Fruit fly (Drosophila melanogaster) whole organism, embryonic: ENCODE measurements around the gene niki.

ENCODE experiments used
- CG10147 ChIP-seq: fragments of 200-800 bp; sonication (Bioruptor generic); optimal IDR thresholded peaks from 2 replicates; lab custom pipeline; 2019; ENCODE audit warnings: missing biosample characterization, mild to moderate bottlenecking, missing genetic modification characterization, moderate library complexity
- CG10462 ChIP-seq: fragments of 200-800 bp; sonication (Bioruptor generic); optimal IDR thresholded peaks from 2 replicates; lab custom pipeline; 2016; ENCODE audit warnings: missing biosample characterization, missing genetic modification characterization
- CG10959 ChIP-seq: fragments of 200-800 bp; sonication (Bioruptor generic); IDR thresholded peaks from 2 replicates; pipeline ENCODE4 v1.3.6; 2022; ENCODE audit warnings: missing biosample characterization, missing genetic modification characterization
- CG11696 ChIP-seq: fragments of 200-800 bp; sonication (Bioruptor generic); IDR thresholded peaks from 2 replicates; pipeline ENCODE4 v1.3.6; 2022; ENCODE audit warnings: missing biosample characterization, missing genetic modification characterization
- CG12155 ChIP-seq: fragments of 200-800 bp; sonication (Bioruptor generic); optimal IDR thresholded peaks from 3 replicates; lab custom pipeline; 2016; ENCODE audit warnings: missing biosample characterization, missing genetic modification characterization
- CG12236 ChIP-seq: fragments of 200-800 bp; sonication (Bioruptor generic); optimal IDR thresholded peaks from 2 replicates; lab custom pipeline; 2016; ENCODE audit warnings: missing biosample characterization, missing genetic modification characterization
- CG12299 ChIP-seq: fragments of 200-800 bp; sonication (Bioruptor generic); optimal IDR thresholded peaks from 2 replicates; lab custom pipeline; 2018; ENCODE audit warnings: missing biosample characterization, mild to moderate bottlenecking, missing genetic modification characterization
- CG13296 ChIP-seq: fragments of 200-800 bp; sonication (Bioruptor generic); optimal IDR thresholded peaks from 3 replicates; lab custom pipeline; 2018; ENCODE audit warnings: missing biosample characterization, mild to moderate bottlenecking, missing genetic modification characterization
- CG14441 ChIP-seq: fragments of 200-800 bp; sonication (Bioruptor generic); IDR thresholded peaks from 2 replicates; pipeline ENCODE4 v1.3.6; 2022; ENCODE audit warnings: missing biosample characterization, missing genetic modification characterization
- CG15479 ChIP-seq: fragments of 200-800 bp; sonication (Bioruptor generic); optimal IDR thresholded peaks from 3 replicates; lab custom pipeline; 2019; ENCODE audit warnings: missing biosample characterization, mild to moderate bottlenecking, missing genetic modification characterization, moderate library complexity
- CG16779 ChIP-seq: fragments of 200-800 bp; sonication (Bioruptor generic); IDR thresholded peaks from 2 replicates; pipeline ENCODE4 v1.3.6; 2022; ENCODE audit warnings: missing biosample characterization, missing genetic modification characterization
- CG16815 ChIP-seq: fragments of 200-800 bp; sonication (Bioruptor generic); optimal IDR thresholded peaks from 3 replicates; lab custom pipeline; 2017; ENCODE audit warnings: missing biosample characterization, mild to moderate bottlenecking, missing genetic modification characterization
- CG17328 ChIP-seq: fragments of 200-800 bp; sonication (Bioruptor generic); IDR thresholded peaks from 2 replicates; pipeline ENCODE4 v1.3.6; 2022; ENCODE audit warnings: missing biosample characterization, missing genetic modification characterization
- CG17802 ChIP-seq: fragments of 200-800 bp; sonication (Bioruptor generic); optimal IDR thresholded peaks from 2 replicates; lab custom pipeline; 2018; ENCODE audit warnings: missing biosample characterization, mild to moderate bottlenecking, missing genetic modification characterization, moderate library complexity
- CG17912 ChIP-seq: fragments of 200-800 bp; sonication (Bioruptor generic); optimal IDR thresholded peaks from 2 replicates; lab custom pipeline; 2018; ENCODE audit warnings: missing biosample characterization, mild to moderate bottlenecking, missing genetic modification characterization
- CG1792 ChIP-seq: fragments of 200-800 bp; sonication (Bioruptor generic); optimal IDR thresholded peaks from 2 replicates; lab custom pipeline; 2016; ENCODE audit warnings: missing biosample characterization, missing genetic modification characterization
- CG18476 ChIP-seq: fragments of 200-800 bp; sonication (Bioruptor generic); optimal IDR thresholded peaks from 2 replicates; lab custom pipeline; 2016; ENCODE audit warnings: missing biosample characterization, mild to moderate bottlenecking, missing genetic modification characterization
- CG2116 ChIP-seq: fragments of 200-800 bp; sonication (Bioruptor generic); optimal IDR thresholded peaks from 3 replicates; lab custom pipeline; 2018; ENCODE audit warnings: missing biosample characterization, mild to moderate bottlenecking, missing genetic modification characterization
- CG31365 ChIP-seq: fragments of 200-800 bp; sonication (Bioruptor generic); optimal IDR thresholded peaks from 2 replicates; lab custom pipeline; 2018; ENCODE audit warnings: missing biosample characterization, mild to moderate bottlenecking, missing genetic modification characterization
- CG32767 ChIP-seq: fragments of 200-800 bp; sonication (Bioruptor generic); IDR thresholded peaks from 2 replicates; pipeline ENCODE4 v1.3.6; 2022; ENCODE audit warnings: missing biosample characterization, missing genetic modification characterization
- CG33557 ChIP-seq: fragments of 200-800 bp; sonication (Bioruptor generic); optimal IDR thresholded peaks from 2 replicates; lab custom pipeline; 2019; ENCODE audit warnings: missing biosample characterization, mild to moderate bottlenecking, missing genetic modification characterization, moderate library complexity
- CG3726 ChIP-seq: fragments of 200-800 bp; sonication (Bioruptor generic); IDR thresholded peaks from 3 replicates; pipeline ENCODE4, ENCODE4 v1.3.6; 2022; ENCODE audit warnings: missing biosample characterization, missing genetic modification characterization
- CG6175 ChIP-seq: fragments of 200-800 bp; sonication (Bioruptor generic); IDR thresholded peaks from 3 replicates; pipeline ENCODE4 v1.3.6; 2022; ENCODE audit warnings: missing biosample characterization, missing genetic modification characterization
- CG7987 ChIP-seq: fragments of 200-800 bp; sonication (Bioruptor generic); optimal IDR thresholded peaks from 2 replicates; lab custom pipeline; 2018; ENCODE audit warnings: missing biosample characterization, mild to moderate bottlenecking, missing genetic modification characterization, moderate library complexity
- CG8089 ChIP-seq: fragments of 200-800 bp; sonication (Bioruptor generic); optimal IDR thresholded peaks from 3 replicates; lab custom pipeline; 2016; ENCODE audit warnings: missing biosample characterization, missing genetic modification characterization
- CG8765 ChIP-seq: fragments of 200-800 bp; sonication (Bioruptor generic); IDR thresholded peaks from 2 replicates; pipeline ENCODE4 v1.3.6; 2022; ENCODE audit warnings: missing biosample characterization, missing genetic modification characterization
- CG9609 ChIP-seq: fragments of 200-800 bp; sonication (Bioruptor generic); optimal IDR thresholded peaks from 3 replicates; lab custom pipeline; 2016; ENCODE audit warnings: missing biosample characterization, missing genetic modification characterization
- CG9727 ChIP-seq: fragments of 200-800 bp; sonication (Bioruptor generic); optimal IDR thresholded peaks from 3 replicates; lab custom pipeline; 2017; ENCODE audit warnings: missing biosample characterization, mild to moderate bottlenecking, missing genetic modification characterization
- GATAe ChIP-seq: fragments of 200-800 bp; sonication (Bioruptor generic); conservative IDR thresholded peaks from 2 replicates; pipeline ENCODE4 v1.3.6; 2022; ENCODE audit warnings: missing biosample characterization, missing genetic modification characterization
- Hr78 ChIP-seq, 2 experiments: fragments of 200-800 bp in 1 of 2; fragments of >200 bp in 1 of 2; sonication (Bioruptor generic) in 1 of 2; optimal IDR thresholded peaks; 2 replicates each; lab custom pipeline; 2017 to 2019; ENCODE audit warnings: missing biosample characterization in 2 of 2, missing genetic modification characterization in 2 of 2, mild to moderate bottlenecking in 1 of 2, moderate library complexity in 1 of 2
- Max ChIP-seq: fragments of 200-800 bp; sonication (Bioruptor generic); optimal IDR thresholded peaks from 2 replicates; lab custom pipeline; 2016; ENCODE audit warnings: missing biosample characterization, mild to moderate bottlenecking, missing genetic modification characterization
- Mes4 ChIP-seq: fragments of 200-800 bp; sonication (Bioruptor generic); optimal IDR thresholded peaks from 2 replicates; lab custom pipeline; 2016; ENCODE audit warnings: missing biosample characterization, missing genetic modification characterization
- PHDP ChIP-seq: fragments of 200-800 bp; sonication (Bioruptor generic); optimal IDR thresholded peaks from 3 replicates; lab custom pipeline; 2018; ENCODE audit warnings: missing biosample characterization, mild to moderate bottlenecking, missing genetic modification characterization, moderate library complexity
- Tbp ChIP-seq: fragments of >200 bp; optimal IDR thresholded peaks from 2 replicates; lab custom pipeline; 2018; ENCODE audit warnings: missing biosample characterization, missing genetic modification characterization
- bab2 ChIP-seq: fragments of 200-800 bp; sonication (Bioruptor generic); optimal IDR thresholded peaks from 2 replicates; lab custom pipeline; 2016; ENCODE audit warnings: missing biosample characterization, missing genetic modification characterization
- bigmax ChIP-seq: fragments of 200-800 bp; sonication (Bioruptor generic); optimal IDR thresholded peaks from 2 replicates; lab custom pipeline; 2018; ENCODE audit warnings: missing biosample characterization, mild to moderate bottlenecking, missing genetic modification characterization
- crp ChIP-seq, 2 experiments: fragments of 200-800 bp; sonication (Bioruptor generic); optimal IDR thresholded peaks; 2 replicates in 1 of 2; 3 replicates in 1 of 2; lab custom pipeline; 2017; ENCODE audit warnings: missing biosample characterization in 2 of 2, missing genetic modification characterization in 2 of 2, mild to moderate bottlenecking in 1 of 2, moderate library complexity in 1 of 2
- dan ChIP-seq: fragments of 200-800 bp; sonication (Bioruptor generic); IDR thresholded peaks from 2 replicates; pipeline ENCODE4 v1.3.6; 2022; ENCODE audit warnings: missing biosample characterization, missing genetic modification characterization
- disco-r ChIP-seq: fragments of 200-800 bp; sonication (Bioruptor generic); optimal IDR thresholded peaks from 2 replicates; lab custom pipeline; 2016; ENCODE audit warnings: missing biosample characterization, missing genetic modification characterization
- ems ChIP-seq: fragments of 200-800 bp; sonication (Bioruptor generic); optimal IDR thresholded peaks from 3 replicates; lab custom pipeline; 2016; ENCODE audit warnings: missing biosample characterization, missing genetic modification characterization
- hb ChIP-seq: fragments of 200-800 bp; sonication (Bioruptor generic); IDR thresholded peaks from 3 replicates; pipeline ENCODE4 v1.3.6; 2022; ENCODE audit warnings: missing biosample characterization, missing genetic modification characterization; ENCODE audit not compliant: partially characterized antibody
- her ChIP-seq: fragments of 200-800 bp; sonication (Bioruptor generic); optimal IDR thresholded peaks from 2 replicates; lab custom pipeline; 2016; ENCODE audit warnings: missing biosample characterization, missing genetic modification characterization
- ind ChIP-seq: fragments of 200-800 bp; sonication (Bioruptor generic); optimal IDR thresholded peaks from 3 replicates; lab custom pipeline; 2016; ENCODE audit warnings: missing biosample characterization, missing genetic modification characterization
- ken ChIP-seq: fragments of 200-800 bp; sonication (Bioruptor generic); IDR thresholded peaks from 3 replicates; pipeline ENCODE4 v1.3.6; 2022; ENCODE audit warnings: missing biosample characterization, missing genetic modification characterization
- kni ChIP-seq: fragments of 200-800 bp; sonication (Bioruptor generic); optimal IDR thresholded peaks from 3 replicates; lab custom pipeline; 2017; ENCODE audit warnings: mild to moderate bottlenecking, missing biosample characterization, missing genetic modification reagents, missing genetic modification characterization
- lmd ChIP-seq: fragments of 200-800 bp; sonication (Bioruptor generic); IDR thresholded peaks from 2 replicates; pipeline ENCODE4 v1.3.6; 2022; ENCODE audit warnings: missing biosample characterization, missing genetic modification characterization
- pan ChIP-seq, 4 experiments: fragments of >200 bp in 3 of 4; fragments of 200-800 bp in 1 of 4; sonication (Bioruptor generic) in 1 of 4; optimal IDR thresholded peaks in 3 of 4; IDR thresholded peaks in 1 of 4; 2 replicates each; pipeline versions ENCODE4 v1.3.6 to Lab custom; 2017 to 2022; ENCODE audit warnings: missing biosample characterization in 2 of 4, missing genetic modification characterization in 2 of 4, mixed read lengths in 1 of 4
- sima ChIP-seq: fragments of 200-800 bp; sonication (Bioruptor generic); optimal IDR thresholded peaks from 2 replicates; lab custom pipeline; 2016; ENCODE audit warnings: missing biosample characterization, missing genetic modification characterization
- slp2 ChIP-seq: fragments of 200-800 bp; sonication (Bioruptor generic); optimal IDR thresholded peaks from 2 replicates; lab custom pipeline; 2016; ENCODE audit warnings: missing biosample characterization, missing genetic modification characterization
- zfh2 ChIP-seq: fragments of 200-800 bp; sonication (Bioruptor generic); optimal IDR thresholded peaks from 2 replicates; lab custom pipeline; 2016; ENCODE audit warnings: missing biosample characterization, missing genetic modification characterization

niki gene

DNA sequence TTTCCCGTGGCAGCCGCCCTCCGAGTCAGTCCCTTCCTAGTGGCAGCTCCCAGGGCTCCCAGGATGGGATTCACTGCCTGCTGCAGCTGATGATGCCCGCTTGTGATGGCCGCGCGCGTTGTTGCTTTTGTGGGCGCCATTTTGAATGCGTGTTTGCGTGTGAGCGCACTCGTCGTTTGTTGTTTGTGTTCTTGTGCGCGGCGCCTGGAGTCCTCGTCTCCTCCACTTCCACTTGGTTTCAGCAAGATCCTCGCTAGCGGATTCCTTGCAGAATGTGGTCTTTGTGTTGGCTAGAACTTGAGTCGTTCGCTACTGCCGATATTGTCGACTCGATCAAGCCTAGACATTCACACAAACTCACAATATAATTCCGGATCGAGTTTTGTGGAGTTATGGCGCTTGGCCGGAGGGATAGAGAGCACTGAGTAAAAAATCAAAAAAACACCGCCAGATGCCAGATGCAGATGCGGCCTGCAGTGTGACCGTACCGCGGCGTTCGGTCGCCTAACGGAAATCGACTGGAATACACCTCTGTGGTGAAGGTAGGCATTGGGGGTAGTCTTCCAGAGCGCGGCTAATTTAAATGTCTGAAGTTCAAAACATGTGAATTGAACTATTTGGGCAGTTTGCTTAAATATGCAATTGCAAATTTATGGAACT lies 45.1 kb upstream of the niki start, which contains the start of gene CycB3 (continued):
- TF ChIP-seq ken (GFP tag; lab: Robert Waterston, UW) (0 out of 3 replicates have a peak, but pooled peaks have one; percentile 9), CG17802 (tag; lab: Kevin White, UChicago) (no peak), CG12236 (no peak), CG18476 (GFP tag; lab: Kevin White, UChicago) (no peak), CG16815 (GFP tag; lab: Kevin White, UChicago) (no peak), her (GFP tag; lab: Kevin White, UChicago) (peak; percentile 48), CG10462 (GFP tag; lab: Kevin White, UChicago) (no peak), CG11696 (GFP tag; lab: Robert Waterston, UW) (no peak), CG12155 (peak; percentile 6), ind (GFP tag; lab: Kevin White, UChicago) (no peak), CG16779 (GFP tag; lab: Robert Waterston, UW) (no peak), disco-r (GFP tag; lab: Kevin White, UChicago) (no peak), ems (GFP tag; lab: Kevin White, UChicago) (no peak), sima (no peak), slp2 (GFP tag; lab: Kevin White, UChicago) (no peak), lmd (no peak), CG10959 (GFP tag; lab: Robert Waterston, UW) (no peak), GATAe (GFP tag; lab: Robert Waterston, UW) (no peak), PHDP (tag; lab: Kevin White, UChicago) (no peak), CG32767 (GFP tag; lab: Robert Waterston, UW) (no peak), CG17912 (peak; percentile 69), CG9727 (GFP tag; lab: Kevin White, UChicago) (peak; percentile 23), kni (GFP tag; lab: Kevin White, UChicago) (peak; percentile 55), CG17328 (peak; percentile 46; the same call in 1 of the 2 replicates), Tbp (GFP tag; lab: Kevin White, UChicago) (peak; percentile 17), CG7987 (peak; percentile 45), CG8089 (GFP tag; lab: Kevin White, UChicago) (no peak), zfh2 (GFP tag; lab: Kevin White, UChicago) (no peak), hb (GFP tag; lab: Robert Waterston, UW) (no peak), bab2 (GFP tag; lab: Kevin White, UChicago) (no peak), CG15479 (GFP tag; lab: Kevin White, UChicago) (no peak), CG8765 (no peak), CG12299 (tag; lab: Kevin White, UChicago) (no peak), Mes4 (GFP tag; lab: Kevin White, UChicago) (no peak), CG2116 (GFP tag; lab: Kevin White, UChicago) (peak; percentile 99), dan (GFP tag; lab: Robert Waterston, UW) (no peak), CG14441 (GFP tag; lab: Robert Waterston, UW) (no peak), Hr78 (GFP tag; optimal IDR thresholded peaks at IDR 0.05; lab: Kevin White, UChicago) (no peak), bigmax (GFP tag; lab: Kevin White, UChicago) (no peak), CG3726 (no peak), CG1792 (GFP tag; lab: Kevin White, UChicago) (no peak), CG10147 (no peak), CG6175 (GFP tag; lab: Robert Waterston, UW) (no peak), CG13296 (no peak), Max (GFP tag; lab: Kevin White, UChicago) (no peak), CG31365 (tag; lab: Kevin White, UChicago) (no peak), CG9609 (GFP tag; lab: Kevin White, UChicago) (no peak), crp (GFP tag; optimal IDR thresholded peaks at IDR 0.05; lab: Kevin White, UChicago) (peak in 1 of 2 experiments; percentile 64), pan (optimal IDR thresholded peaks at IDR 0.05; lab: Kevin White, UChicago) (no peak), pan (GFP tag; optimal IDR thresholded peaks at IDR 0.05 in 1 of 2, IDR thresholded peaks at IDR 0.05 in 1 of 2) (peak in 1 of 2 experiments; percentile 38), CG33557 (GFP tag; lab: Kevin White, UChicago) (peak; percentile 8)
